Fruit fly (Drosophila melanogaster) whole organism, embryonic: ENCODE measurements around the gene CG12814.

ENCODE experiments used
- Ada2b ChIP-seq: fragments of 200-800 bp; sonication (Bioruptor generic); IDR thresholded peaks from 2 replicates; pipeline ENCODE4 v1.3.6; 2022; ENCODE audit warnings: missing biosample characterization, missing genetic modification characterization
- B-H2 ChIP-seq: fragments of 200-800 bp; sonication (Bioruptor generic); optimal IDR thresholded peaks from 2 replicates; lab custom pipeline; 2018; ENCODE audit warnings: missing biosample characterization, mild to moderate bottlenecking, missing genetic modification characterization
- Bgb ChIP-seq: fragments of 200-800 bp; sonication (Bioruptor generic); IDR thresholded peaks from 2 replicates; pipeline ENCODE4 v1.3.6; 2022; ENCODE audit warnings: missing biosample characterization, missing genetic modification characterization; ENCODE audit not compliant: partially characterized antibody
- CG10147 ChIP-seq: fragments of 200-800 bp; sonication (Bioruptor generic); optimal IDR thresholded peaks from 2 replicates; lab custom pipeline; 2019; ENCODE audit warnings: missing biosample characterization, mild to moderate bottlenecking, missing genetic modification characterization, moderate library complexity
- CG10366 ChIP-seq: fragments of 200-800 bp; sonication (Bioruptor generic); IDR thresholded peaks from 2 replicates; pipeline ENCODE4 v1.3.6; 2022; ENCODE audit warnings: missing biosample characterization, missing genetic modification characterization
- CG11504 ChIP-seq: fragments of 200-800 bp; sonication (Bioruptor generic); optimal IDR thresholded peaks from 3 replicates; lab custom pipeline; 2019; ENCODE audit warnings: missing biosample characterization, mild to moderate bottlenecking, missing genetic modification characterization, moderate library complexity
- CG14860 ChIP-seq: fragments of 200-800 bp; sonication (Bioruptor generic); IDR thresholded peaks from 3 replicates; pipeline ENCODE4 v1.3.6; 2022; ENCODE audit warnings: missing biosample characterization, missing genetic modification characterization; ENCODE audit not compliant: partially characterized antibody
- CG14965 ChIP-seq: fragments of 200-800 bp; sonication (Bioruptor generic); optimal IDR thresholded peaks from 2 replicates; lab custom pipeline; 2016; ENCODE audit warnings: missing biosample characterization, missing genetic modification characterization, borderline replicate concordance
- CG15269 ChIP-seq: fragments of 200-800 bp; sonication (Bioruptor generic); optimal IDR thresholded peaks from 2 replicates; lab custom pipeline; 2018; ENCODE audit warnings: missing biosample characterization, mild to moderate bottlenecking, missing genetic modification characterization, moderate library complexity
- CG17359 ChIP-seq: fragments of 200-800 bp; sonication (Bioruptor generic); optimal IDR thresholded peaks from 3 replicates; lab custom pipeline; 2018; ENCODE audit warnings: missing biosample characterization, mild to moderate bottlenecking, missing genetic modification characterization, moderate library complexity
- CG31388 ChIP-seq: fragments of 200-800 bp; sonication (Bioruptor generic); optimal IDR thresholded peaks from 2 replicates; lab custom pipeline; 2016; ENCODE audit warnings: missing biosample characterization, missing genetic modification characterization
- CG32532 ChIP-seq: fragments of 200-800 bp; sonication (Bioruptor generic); IDR thresholded peaks from 2 replicates; pipeline ENCODE4 v1.3.6; 2022; ENCODE audit warnings: missing biosample characterization, missing genetic modification characterization
- CG34224 ChIP-seq: fragments of 200-800 bp; sonication (Bioruptor generic); IDR thresholded peaks from 3 replicates; pipeline ENCODE4 v1.3.6; 2022; ENCODE audit warnings: missing biosample characterization, missing genetic modification characterization; ENCODE audit not compliant: partially characterized antibody
- CG42726 ChIP-seq: fragments of 200-800 bp; sonication (Bioruptor generic); IDR thresholded peaks from 2 replicates; pipeline ENCODE4 v1.3.6; 2022; ENCODE audit warnings: missing biosample characterization, missing genetic modification characterization; ENCODE audit not compliant: partially characterized antibody
- CG4820 ChIP-seq: fragments of 200-800 bp; sonication (Bioruptor generic); optimal IDR thresholded peaks from 3 replicates; lab custom pipeline; 2016; ENCODE audit warnings: missing biosample characterization, missing genetic modification characterization
- CG4854 ChIP-seq: fragments of 200-800 bp; sonication (Bioruptor generic); optimal IDR thresholded peaks from 2 replicates; lab custom pipeline; 2016; ENCODE audit warnings: missing biosample characterization, missing genetic modification characterization, inconsistent platforms
- CG6272 ChIP-seq: fragments of 200-800 bp; sonication (Bioruptor generic); IDR thresholded peaks from 2 replicates; pipeline ENCODE4 v1.3.6; 2022; ENCODE audit warnings: missing biosample characterization, missing genetic modification characterization
- CG6791 ChIP-seq: fragments of 200-800 bp; sonication (Bioruptor generic); IDR thresholded peaks from 3 replicates; pipeline ENCODE4 v1.3.6; 2022; ENCODE audit warnings: missing biosample characterization, missing genetic modification characterization; ENCODE audit not compliant: partially characterized antibody
- CG7839 ChIP-seq: fragments of 200-800 bp; sonication (Bioruptor generic); optimal IDR thresholded peaks from 3 replicates; lab custom pipeline; 2018; ENCODE audit warnings: missing biosample characterization, mild to moderate bottlenecking, missing genetic modification characterization, moderate library complexity
- Dip2 ChIP-seq: fragments of 200-800 bp; sonication (Bioruptor generic); IDR thresholded peaks from 2 replicates; pipeline ENCODE4 v1.3.6; 2022; ENCODE audit warnings: missing biosample characterization, missing genetic modification characterization
- Eip74EF ChIP-seq, 2 experiments: fragments of 200-800 bp in 1 of 2; fragments of >200 bp in 1 of 2; sonication (Bioruptor generic) in 1 of 2; optimal IDR thresholded peaks; 2 replicates each; lab custom pipeline; 2017 to 2019; ENCODE audit warnings: missing biosample characterization in 2 of 2, missing genetic modification characterization in 2 of 2, mild to moderate bottlenecking in 1 of 2, moderate library complexity in 1 of 2
- H2.0 ChIP-seq: fragments of 200-800 bp; sonication (Bioruptor generic); IDR thresholded peaks from 2 replicates; pipeline ENCODE4 v1.3.6; 2022; ENCODE audit warnings: missing biosample characterization, missing genetic modification characterization
- Hmx ChIP-seq: fragments of 200-800 bp; sonication (Bioruptor generic); optimal IDR thresholded peaks from 2 replicates; lab custom pipeline; 2016; ENCODE audit warnings: missing biosample characterization, missing genetic modification characterization
- Hr3 ChIP-seq: fragments of 200-800 bp; sonication (Bioruptor generic); optimal IDR thresholded peaks from 3 replicates; lab custom pipeline; 2016; ENCODE audit warnings: missing biosample characterization, missing genetic modification characterization
- Lhr ChIP-seq: fragments of 200-800 bp; sonication (Bioruptor generic); optimal IDR thresholded peaks from 3 replicates; lab custom pipeline; 2017; ENCODE audit warnings: mild to moderate bottlenecking, missing biosample characterization, missing genetic modification reagents, missing genetic modification characterization
- Oli ChIP-seq: fragments of 200-800 bp; sonication (Bioruptor generic); optimal IDR thresholded peaks from 2 replicates; lab custom pipeline; 2018; ENCODE audit warnings: missing biosample characterization, mild to moderate bottlenecking, missing genetic modification characterization, moderate library complexity
- Pdp1 ChIP-seq, 2 experiments: fragments of 200-800 bp; sonication (Bioruptor generic); optimal IDR thresholded peaks; 3 replicates each; lab custom pipeline; 2016; ENCODE audit warnings: missing biosample characterization in 2 of 2, missing genetic modification characterization in 2 of 2, mild to moderate bottlenecking in 1 of 2, moderate library complexity in 1 of 2
- Ravus ChIP-seq: fragments of 200-800 bp; sonication (Bioruptor generic); IDR thresholded peaks from 2 replicates; pipeline ENCODE4 v1.3.6; 2022; ENCODE audit warnings: missing biosample characterization, missing genetic modification characterization
- Taf1 ChIP-seq: fragments of 200-800 bp; sonication (Bioruptor generic); IDR thresholded peaks from 2 replicates; pipeline ENCODE4 v1.3.6; 2022; ENCODE audit warnings: missing biosample characterization, missing genetic modification characterization
- ac ChIP-seq: fragments of 200-800 bp; sonication (Bioruptor generic); optimal IDR thresholded peaks from 3 replicates; lab custom pipeline; 2017; ENCODE audit warnings: missing biosample characterization, mild to moderate bottlenecking, missing genetic modification characterization
- ap ChIP-seq: fragments of 200-800 bp; sonication (Bioruptor generic); IDR thresholded peaks from 2 replicates; pipeline ENCODE4 v1.3.6; 2022; ENCODE audit warnings: missing biosample characterization, missing genetic modification characterization
- cato ChIP-seq: fragments of 200-800 bp; sonication (Bioruptor generic); optimal IDR thresholded peaks from 2 replicates; lab custom pipeline; 2016; ENCODE audit warnings: missing biosample characterization, missing genetic modification characterization, borderline replicate concordance
- chn ChIP-seq: fragments of 200-800 bp; sonication (Bioruptor generic); optimal IDR thresholded peaks from 2 replicates; lab custom pipeline; 2016; ENCODE audit warnings: missing biosample characterization, missing genetic modification characterization
- dpn ChIP-seq, 2 experiments: fragments of 200-800 bp; sonication (Bioruptor generic); optimal IDR thresholded peaks; 3 replicates each; lab custom pipeline; 2016; ENCODE audit warnings: missing biosample characterization in 2 of 2, missing genetic modification characterization in 2 of 2
- grau ChIP-seq: fragments of 200-800 bp; optimal IDR thresholded peaks from 3 replicates; lab custom pipeline; 2019; ENCODE audit warnings: missing biosample characterization, mild to moderate bottlenecking, missing genetic modification characterization, moderate library complexity
- jumu ChIP-seq: fragments of 200-800 bp; sonication (Bioruptor generic); optimal IDR thresholded peaks from 3 replicates; lab custom pipeline; 2016; ENCODE audit warnings: missing biosample characterization, missing genetic modification characterization
- klu ChIP-seq: fragments of 200-800 bp; sonication (Bioruptor generic); IDR thresholded peaks from 2 replicates; pipeline ENCODE4 v1.3.6; 2022; ENCODE audit warnings: missing biosample characterization, missing genetic modification characterization
- lab ChIP-seq: fragments of 200-800 bp; sonication (Bioruptor generic); optimal IDR thresholded peaks from 3 replicates; lab custom pipeline; 2017; ENCODE audit warnings: missing biosample characterization, missing genetic modification characterization, mild to moderate bottlenecking, moderate library complexity, missing genetic modification reagents
- nmo ChIP-seq: fragments of 200-800 bp; sonication (Bioruptor generic); optimal IDR thresholded peaks from 2 replicates; lab custom pipeline; 2018; ENCODE audit warnings: missing biosample characterization, mild to moderate bottlenecking, missing genetic modification characterization, moderate library complexity
- nom ChIP-seq: fragments of 200-800 bp; sonication (Bioruptor generic); optimal IDR thresholded peaks from 2 replicates; lab custom pipeline; 2017; ENCODE audit warnings: missing biosample characterization, missing genetic modification characterization, mild to moderate bottlenecking, moderate library complexity, missing genetic modification reagents
- pfk ChIP-seq: fragments of 200-800 bp; sonication (Bioruptor generic); optimal IDR thresholded peaks from 2 replicates; lab custom pipeline; 2018; ENCODE audit warnings: missing biosample characterization, mild to moderate bottlenecking, missing genetic modification characterization, moderate library complexity
- pho ChIP-seq: fragments of 200-800 bp; sonication (Bioruptor generic); optimal IDR thresholded peaks from 2 replicates; lab custom pipeline; 2016; ENCODE audit warnings: missing biosample characterization, missing genetic modification characterization
- phol ChIP-seq: fragments of 200-800 bp; sonication (Bioruptor generic); optimal IDR thresholded peaks from 3 replicates; lab custom pipeline; 2018; ENCODE audit warnings: missing biosample characterization, mild to moderate bottlenecking, missing genetic modification characterization, moderate library complexity
- row ChIP-seq: fragments of 200-800 bp; sonication (Bioruptor generic); IDR thresholded peaks from 3 replicates; pipeline ENCODE4 v1.3.6; 2022; ENCODE audit warnings: missing biosample characterization, missing genetic modification characterization
- slbo ChIP-seq: fragments of 200-800 bp; sonication (Bioruptor generic); IDR thresholded peaks from 2 replicates; pipeline ENCODE4 v1.3.6; 2022; ENCODE audit warnings: missing biosample characterization, missing genetic modification characterization
- sqz ChIP-seq: fragments of 200-800 bp; sonication (Bioruptor generic); optimal IDR thresholded peaks from 3 replicates; lab custom pipeline; 2018; ENCODE audit warnings: missing biosample characterization, mild to moderate bottlenecking, missing genetic modification characterization
- tll ChIP-seq, 2 experiments: fragments of 200-800 bp in 1 of 2; fragments of >200 bp in 1 of 2; sonication (Bioruptor generic) in 1 of 2; optimal IDR thresholded peaks; 2 replicates each; lab custom pipeline; 2017 to 2019; ENCODE audit warnings: missing biosample characterization in 2 of 2, missing genetic modification characterization in 2 of 2, mild to moderate bottlenecking in 1 of 2, moderate library complexity in 1 of 2
- wor ChIP-seq: fragments of 200-800 bp; sonication (Bioruptor generic); IDR thresholded peaks from 2 replicates; pipeline ENCODE4 v1.3.6; 2022; ENCODE audit warnings: missing biosample characterization, missing genetic modification characterization
- zf30C ChIP-seq: fragments of 200-800 bp; sonication (Bioruptor generic); optimal IDR thresholded peaks from 3 replicates; lab custom pipeline; 2018; ENCODE audit warnings: missing biosample characterization, mild to moderate bottlenecking, missing genetic modification characterization

The CG12814 gene

dm6 chr3R:10213430-10213829, 24.0 kb upstream of the CG12814 start (continued):
- TF ChIP-seq CG6272 (peak; percentile 51; the same call in 1 of the 2 replicates), grau (tag; lab: Kevin White, UChicago) (no peak), cato (GFP tag; lab: Kevin White, UChicago) (peak; percentile 28), CG14965 (no peak), row (GFP tag; lab: Robert Waterston, UW) (peak; percentile 79), sqz (GFP tag; lab: Kevin White, UChicago) (no peak), nom (GFP tag; lab: Kevin White, UChicago) (no peak), pfk (GFP tag; lab: Kevin White, UChicago) (no peak), jumu (GFP tag; lab: Kevin White, UChicago) (no peak), CG10366 (peak; percentile 69), tll (GFP tag; optimal IDR thresholded peaks at IDR 0.05; lab: Kevin White, UChicago) (no peak), CG4854 (GFP tag; lab: Kevin White, UChicago) (no peak), CG10147 (GFP tag; lab: Kevin White, UChicago) (no peak), H2.0 (GFP tag; lab: Robert Waterston, UW) (peak; percentile 74), CG17359 (tag; lab: Kevin White, UChicago) (no peak), ap (GFP tag; lab: Robert Waterston, UW) (peak; percentile 62), slbo (GFP tag; lab: Robert Waterston, UW) (peak; percentile 64), CG4820 (GFP tag; lab: Kevin White, UChicago) (peak; percentile 61), Ada2b (peak; percentile 84), Eip74EF (GFP tag; optimal IDR thresholded peaks at IDR 0.05; lab: Kevin White, UChicago) (peak in 1 of 2 experiments; percentile 42), dpn (GFP tag; optimal IDR thresholded peaks at IDR 0.05; lab: Kevin White, UChicago) (peak in 1 of 2 experiments; percentile 64), CG7839 (tag; lab: Kevin White, UChicago) (peak; percentile 77), CG11504 (peak; percentile 86), Dip2 (GFP tag; lab: Robert Waterston, UW) (no peak), CG6791 (GFP tag; lab: Robert Waterston, UW) (no peak), Pdp1 (GFP tag; optimal IDR thresholded peaks at IDR 0.05; lab: Kevin White, UChicago) (no peak), Lhr (GFP tag; lab: Kevin White, UChicago) (peak; percentile 46), phol (tag; lab: Kevin White, UChicago) (peak; percentile 83), wor (GFP tag; lab: Robert Waterston, UW) (peak; percentile 73), CG15269 (tag; lab: Kevin White, UChicago) (peak; percentile 75), CG42726 (GFP tag; lab: Robert Waterston, UW) (no peak), Hmx (GFP tag; lab: Kevin White, UChicago) (no peak), Oli (tag; lab: Kevin White, UChicago) (peak; percentile 82), Ravus (GFP tag; lab: Robert Waterston, UW) (peak; percentile 41), zf30C (GFP tag; lab: Kevin White, UChicago) (no peak), CG32532 (no peak; the same call in 1 of the 2 replicates), CG31388 (GFP tag; lab: Kevin White, UChicago) (peak; percentile 5), Bgb (GFP tag; lab: Robert Waterston, UW) (no peak), Taf1 (GFP tag; lab: Robert Waterston, UW) (0 out of 2 replicates have a peak, but pooled peaks have one; percentile 23), Hr3 (GFP tag; lab: Kevin White, UChicago) (peak; percentile 43), klu (peak; percentile 50; the same call in 1 of the 2 replicates), pho (GFP tag; lab: Kevin White, UChicago) (no peak), CG14860 (GFP tag; lab: Robert Waterston, UW) (no peak), CG34224 (GFP tag; lab: Robert Waterston, UW) (no peak), B-H2 (GFP tag; lab: Kevin White, UChicago) (no peak), ac (no peak), nmo (GFP tag; lab: Kevin White, UChicago) (peak; percentile 82), lab (GFP tag; lab: Kevin White, UChicago) (peak; percentile 74), chn (GFP tag; lab: Kevin White, UChicago) (no peak)
